Fruit fly (Drosophila melanogaster) whole organism, prepupa: ENCODE measurements around the gene CG3345.

Experiments used
- Blimp-1 ChIP-seq: fragments of 200-800 bp; sonication (Bioruptor generic); optimal IDR thresholded peaks from 3 replicates; lab custom pipeline; 2017; ENCODE audit warnings: missing biosample characterization, missing genetic modification characterization, mild to moderate bottlenecking, moderate library complexity, missing genetic modification reagents
- CG11294 ChIP-seq: fragments of 200-800 bp; sonication (Bioruptor generic); IDR thresholded peaks from 2 replicates; pipeline ENCODE4 v1.3.6; 2022; ENCODE audit warnings: missing biosample characterization, missing genetic modification characterization
- CG11762 ChIP-seq: fragments of 200-800 bp; sonication (Bioruptor generic); optimal IDR thresholded peaks from 3 replicates; lab custom pipeline; 2016; ENCODE audit warnings: missing biosample characterization, missing genetic modification characterization; ENCODE audit not compliant: insufficient read depth
- CG11902 ChIP-seq: fragments of 200-800 bp; sonication (Bioruptor generic); optimal IDR thresholded peaks from 3 replicates; lab custom pipeline; 2016; ENCODE audit warnings: missing biosample characterization, missing genetic modification characterization
- CG15336 ChIP-seq: fragments of 200-800 bp; sonication (Bioruptor generic); IDR thresholded peaks from 2 replicates; pipeline ENCODE4 v1.3.6; 2022; ENCODE audit warnings: missing biosample characterization, missing genetic modification characterization
- CG1621 ChIP-seq: fragments of 200-800 bp; sonication (Bioruptor generic); optimal IDR thresholded peaks from 3 replicates; lab custom pipeline; 2018; ENCODE audit warnings: missing biosample characterization, mild to moderate bottlenecking, missing genetic modification characterization
- CG16779 ChIP-seq: fragments of 200-800 bp; sonication (Bioruptor generic); optimal IDR thresholded peaks from 3 replicates; lab custom pipeline; 2017; ENCODE audit warnings: missing biosample characterization, mild to moderate bottlenecking, missing genetic modification characterization
- CG3032 ChIP-seq: fragments of 200-800 bp; optimal IDR thresholded peaks from 2 replicates; lab custom pipeline; 2019; ENCODE audit warnings: missing biosample characterization, mild to moderate bottlenecking, missing genetic modification characterization, moderate library complexity
- CG32006 ChIP-seq: fragments of 200-800 bp; sonication (Bioruptor generic); optimal IDR thresholded peaks from 3 replicates; lab custom pipeline; 2017; ENCODE audit warnings: missing biosample characterization, mild to moderate bottlenecking, missing genetic modification characterization
- CG34406 ChIP-seq: fragments of 200-800 bp; sonication (Bioruptor generic); optimal IDR thresholded peaks from 3 replicates; lab custom pipeline; 2016; ENCODE audit warnings: missing biosample characterization, missing genetic modification characterization
- CG3919 ChIP-seq: fragments of 200-800 bp; sonication (Bioruptor generic); optimal IDR thresholded peaks from 3 replicates; lab custom pipeline; 2016; ENCODE audit warnings: missing biosample characterization, missing genetic modification characterization
- CG6276 ChIP-seq: fragments of 200-800 bp; sonication (Bioruptor generic); optimal IDR thresholded peaks from 2 replicates; lab custom pipeline; 2017; ENCODE audit warnings: missing biosample characterization, mild to moderate bottlenecking, missing genetic modification characterization
- CG6808 ChIP-seq: fragments of 200-800 bp; sonication (Bioruptor generic); optimal IDR thresholded peaks from 3 replicates; lab custom pipeline; 2017; ENCODE audit warnings: missing biosample characterization, missing genetic modification characterization, mild to moderate bottlenecking, moderate library complexity, missing genetic modification reagents
- CG6854 ChIP-seq: fragments of 200-800 bp; sonication (Bioruptor generic); optimal IDR thresholded peaks from 2 replicates; lab custom pipeline; 2017; ENCODE audit warnings: missing biosample characterization, mild to moderate bottlenecking, missing genetic modification characterization
- CG7368 ChIP-seq: fragments of 200-800 bp; sonication (Bioruptor generic); optimal IDR thresholded peaks from 3 replicates; lab custom pipeline; 2016; ENCODE audit warnings: missing biosample characterization, missing genetic modification characterization
- CG8119 ChIP-seq: fragments of 200-800 bp; sonication (Bioruptor generic); IDR thresholded peaks from 3 replicates; pipeline ENCODE4 v1.3.6; 2022; ENCODE audit warnings: missing biosample characterization, missing genetic modification characterization
- CG8319 ChIP-seq: fragments of 200-800 bp; sonication (Bioruptor generic); optimal IDR thresholded peaks from 3 replicates; lab custom pipeline; 2016; ENCODE audit warnings: missing biosample characterization, missing genetic modification characterization
- CG8632 ChIP-seq: fragments of 200-800 bp; sonication (Bioruptor generic); optimal IDR thresholded peaks from 3 replicates; lab custom pipeline; 2016; ENCODE audit warnings: missing biosample characterization, missing genetic modification characterization
- CG9139 ChIP-seq: fragments of 200-800 bp; sonication (Bioruptor generic); optimal IDR thresholded peaks from 3 replicates; lab custom pipeline; 2017; ENCODE audit warnings: missing biosample characterization, mild to moderate bottlenecking, missing genetic modification characterization
- Eip78C ChIP-seq: fragments of 200-800 bp; sonication (Bioruptor generic); peaks from one replicate; lab custom pipeline; 2016; ENCODE audit warnings: missing biosample characterization, missing genetic modification characterization
- Ets21C ChIP-seq: fragments of 200-800 bp; sonication (Bioruptor generic); optimal IDR thresholded peaks from 3 replicates; lab custom pipeline; 2016; ENCODE audit warnings: missing biosample characterization, missing genetic modification characterization
- Ets96B ChIP-seq: fragments of 200-800 bp; optimal IDR thresholded peaks from 2 replicates; lab custom pipeline; 2019; ENCODE audit warnings: missing biosample characterization, mild to moderate bottlenecking, missing genetic modification characterization, moderate library complexity
- Gug ChIP-seq: fragments of 200-800 bp; sonication (Bioruptor generic); IDR thresholded peaks from 2 replicates; pipeline ENCODE4 v1.3.6; 2022; ENCODE audit warnings: missing biosample characterization, missing genetic modification characterization
- Hr38 ChIP-seq: sonication (Bioruptor generic); optimal IDR thresholded peaks from 2 replicates; lab custom pipeline; 2016; ENCODE audit warnings: missing biosample characterization, missing genetic modification characterization
- Hr39 ChIP-seq: fragments of 200-800 bp; sonication (Bioruptor generic); optimal IDR thresholded peaks from 2 replicates; lab custom pipeline; 2016; ENCODE audit warnings: missing biosample characterization, missing genetic modification characterization
- Lpt ChIP-seq: fragments of 200-800 bp; sonication (Bioruptor generic); optimal IDR thresholded peaks from 3 replicates; lab custom pipeline; 2016; ENCODE audit warnings: missing biosample characterization, missing genetic modification characterization
- Met ChIP-seq: fragments of 200-800 bp; sonication (Bioruptor generic); optimal IDR thresholded peaks from 3 replicates; lab custom pipeline; 2016; ENCODE audit warnings: missing biosample characterization, missing genetic modification characterization
- OdsH ChIP-seq: fragments of 200-800 bp; sonication (Bioruptor generic); optimal IDR thresholded peaks from 3 replicates; lab custom pipeline; 2016; ENCODE audit warnings: missing biosample characterization, missing genetic modification characterization
- Smox ChIP-seq: fragments of 200-800 bp; sonication (Bioruptor generic); optimal IDR thresholded peaks from 3 replicates; lab custom pipeline; 2016; ENCODE audit warnings: missing biosample characterization, missing genetic modification characterization
- Sox102F ChIP-seq: fragments of 200-800 bp; sonication (Bioruptor generic); optimal IDR thresholded peaks from 2 replicates; lab custom pipeline; 2016; ENCODE audit warnings: missing biosample characterization, mild to moderate bottlenecking, missing genetic modification characterization
- Sox14 ChIP-seq: fragments of 200-800 bp; sonication (Bioruptor generic); optimal IDR thresholded peaks from 3 replicates; lab custom pipeline; 2016; ENCODE audit warnings: missing biosample characterization, missing genetic modification characterization
- Sox15 ChIP-seq: fragments of 200-800 bp; sonication (Bioruptor generic); optimal IDR thresholded peaks from 3 replicates; lab custom pipeline; 2016; ENCODE audit warnings: missing biosample characterization, missing genetic modification characterization
- achi ChIP-seq: fragments of 200-800 bp; sonication (Bioruptor generic); optimal IDR thresholded peaks from 3 replicates; lab custom pipeline; 2016; ENCODE audit warnings: missing biosample characterization, missing genetic modification characterization
- cyc ChIP-seq: fragments of 200-800 bp; sonication (Bioruptor generic); optimal IDR thresholded peaks from 3 replicates; lab custom pipeline; 2016; ENCODE audit warnings: missing biosample characterization, missing genetic modification characterization
- dac ChIP-seq: fragments of 200-800 bp; sonication (Bioruptor generic); optimal IDR thresholded peaks from 2 replicates; lab custom pipeline; 2017; ENCODE audit warnings: missing biosample characterization, mild to moderate bottlenecking, missing genetic modification characterization
- dsx ChIP-seq: fragments of 200-800 bp; optimal IDR thresholded peaks from 3 replicates; lab custom pipeline; 2019; ENCODE audit warnings: missing biosample characterization, mild to moderate bottlenecking, missing genetic modification characterization, moderate library complexity; ENCODE audit not compliant: poor library complexity, severe bottlenecking
- eg ChIP-seq: fragments of 200-800 bp; sonication (Bioruptor generic); IDR thresholded peaks from 3 replicates; pipeline ENCODE4 v1.3.6; 2022; ENCODE audit warnings: missing biosample characterization, missing genetic modification characterization
- esn ChIP-seq: fragments of 200-800 bp; sonication (Bioruptor generic); optimal IDR thresholded peaks from 2 replicates; lab custom pipeline; 2016; ENCODE audit warnings: missing biosample characterization, mild to moderate bottlenecking, missing genetic modification characterization, moderate library complexity
- fd59A ChIP-seq: fragments of 200-800 bp; sonication (Bioruptor generic); optimal IDR thresholded peaks from 2 replicates; lab custom pipeline; 2017; ENCODE audit warnings: missing biosample characterization, mild to moderate bottlenecking, missing genetic modification characterization, missing genetic modification reagents
- fd85E ChIP-seq: fragments of 200-800 bp; sonication (Bioruptor generic); optimal IDR thresholded peaks from 3 replicates; lab custom pipeline; 2016; ENCODE audit warnings: missing biosample characterization, missing genetic modification characterization
- fkh ChIP-seq: fragments of 200-800 bp; sonication (Bioruptor generic); optimal IDR thresholded peaks from 3 replicates; lab custom pipeline; 2017; ENCODE audit warnings: missing biosample characterization, mild to moderate bottlenecking, missing genetic modification characterization, moderate library complexity
- net ChIP-seq: fragments of 200-800 bp; sonication (Bioruptor generic); optimal IDR thresholded peaks from 3 replicates; lab custom pipeline; 2016; ENCODE audit warnings: missing biosample characterization, missing genetic modification characterization
- salr ChIP-seq, 2 experiments: fragments of 200-800 bp; sonication (Bioruptor generic); optimal IDR thresholded peaks; 3 replicates each; lab custom pipeline; 2016 to 2018; ENCODE audit warnings: missing biosample characterization in 2 of 2, missing genetic modification characterization in 2 of 2, mild to moderate bottlenecking in 1 of 2
- spab ChIP-seq: fragments of 200-800 bp; sonication (Bioruptor generic); optimal IDR thresholded peaks from 2 replicates; lab custom pipeline; 2017; ENCODE audit warnings: missing biosample characterization, mild to moderate bottlenecking, missing genetic modification characterization, missing genetic modification reagents
- ss ChIP-seq, 2 experiments: fragments of 200-800 bp; sonication (Bioruptor generic); optimal IDR thresholded peaks; 2 replicates in 1 of 2; 3 replicates in 1 of 2; lab custom pipeline; 2017 to 2018; ENCODE audit warnings: mild to moderate bottlenecking in 2 of 2, missing biosample characterization in 2 of 2, missing genetic modification characterization in 2 of 2, moderate library complexity in 1 of 2
- topi ChIP-seq: fragments of 200-800 bp; sonication (Bioruptor generic); optimal IDR thresholded peaks from 3 replicates; lab custom pipeline; 2016; ENCODE audit warnings: missing biosample characterization, missing genetic modification characterization

The CG3345 gene

DNA sequence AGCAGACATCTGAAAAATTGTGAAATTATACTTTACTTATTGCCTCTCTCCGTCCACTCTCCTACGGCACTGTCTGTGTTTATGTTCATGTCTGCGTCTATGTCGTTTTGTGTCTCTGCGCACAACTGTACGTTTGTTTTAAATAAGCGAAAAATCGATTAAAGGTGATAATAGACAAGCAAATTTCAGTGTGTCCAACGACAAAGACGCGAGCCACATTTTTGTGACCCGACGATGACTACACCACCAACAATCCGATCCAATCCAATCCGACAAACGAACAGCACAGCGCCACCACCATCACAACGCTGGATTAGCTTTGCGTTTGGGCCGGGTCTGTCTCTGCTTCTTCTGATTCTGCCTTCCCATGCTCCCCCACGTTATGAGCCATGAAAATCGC, 24.3 kb upstream of the CG3345 start:
- TF ChIP-seq Blimp-1 (GFP tag; lab: Kevin White, UChicago) (no peak), Smox (GFP tag; lab: Kevin White, UChicago) (no peak), CG15336 (GFP tag; lab: Robert Waterston, UW) (no peak), CG32006 (GFP tag; lab: Kevin White, UChicago) (no peak), eg (GFP tag; lab: Robert Waterston, UW) (no peak), Sox15 (GFP tag; lab: Kevin White, UChicago) (no peak), salr (GFP tag; optimal IDR thresholded peaks at IDR 0.05; lab: Kevin White, UChicago) (no peak), Lpt (GFP tag; lab: Kevin White, UChicago) (no peak), CG11902 (GFP tag; lab: Kevin White, UChicago) (no peak), CG11294 (GFP tag; lab: Robert Waterston, UW) (no peak), CG11762 (GFP tag; lab: Kevin White, UChicago) (no peak)

DNA sequence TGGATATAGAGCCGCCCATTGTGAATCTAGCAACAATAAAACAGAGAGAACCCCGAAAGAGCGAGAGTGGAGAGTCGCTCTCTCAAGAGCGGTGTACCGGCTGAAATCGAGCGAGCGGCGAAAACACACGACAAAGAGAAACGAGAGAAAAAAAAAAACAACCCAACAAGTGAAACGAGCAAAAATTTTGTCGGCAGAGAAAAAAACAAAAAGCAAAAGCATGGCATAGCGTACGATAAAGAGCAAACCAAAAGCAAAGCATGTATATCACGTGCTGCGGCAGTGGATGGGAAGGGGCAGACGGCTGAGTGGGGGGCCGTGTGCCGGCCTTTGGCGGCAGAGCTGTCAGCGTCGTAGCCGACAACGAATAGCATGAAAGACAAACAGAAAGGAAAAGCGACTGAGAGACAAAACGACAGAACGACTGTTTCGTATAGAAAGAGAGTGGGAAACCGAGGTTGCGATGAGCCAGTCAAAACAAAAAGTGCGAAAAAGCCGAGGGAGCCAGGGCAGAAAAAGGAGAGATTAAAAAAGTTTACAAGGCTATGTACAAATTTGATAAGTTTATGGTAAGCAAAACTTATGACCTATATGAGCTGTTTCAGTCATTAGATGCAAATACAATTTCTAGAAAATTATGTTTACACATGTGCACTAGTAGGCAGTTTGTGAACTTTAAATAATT, 22.1 kb upstream of the CG3345 start:
- peak; percentile 87 to 93 for TF ChIP-seq ss (GFP tag; optimal IDR thresholded peaks at IDR 0.05; lab: Kevin White, UChicago)
- peak; percentile 20 for TF ChIP-seq Ets96B (tag; lab: Kevin White, UChicago)
- TF ChIP-seq Sox102F (GFP tag; lab: Kevin White, UChicago), result no peak
- no peak for TF ChIP-seq Ets21C (GFP tag; lab: Kevin White, UChicago)
- TF ChIP-seq CG8319 (GFP tag; lab: Kevin White, UChicago), result peak; percentile 8
- peak; percentile 83 for TF ChIP-seq CG15336 (GFP tag; lab: Robert Waterston, UW)
- TF ChIP-seq CG6854 (GFP tag; lab: Kevin White, UChicago), result peak; percentile 81
- TF ChIP-seq CG16779 (tag; lab: Kevin White, UChicago), result peak; percentile 85
- peak; percentile 88 for TF ChIP-seq Eip78C (GFP tag; lab: Kevin White, UChicago)
- TF ChIP-seq net, result peak; percentile 76
- no peak for TF ChIP-seq fd85E (GFP tag; lab: Kevin White, UChicago)
- peak; percentile 89 for TF ChIP-seq CG8119 (GFP tag; lab: Robert Waterston, UW)
- no peak for TF ChIP-seq Gug (GFP tag; lab: Robert Waterston, UW)
- peak; percentile 75 for TF ChIP-seq CG1621
- TF ChIP-seq dac (GFP tag; lab: Kevin White, UChicago), result no peak
- peak; percentile 66; the same call in 1 of the 2 replicates for TF ChIP-seq CG11294 (GFP tag; lab: Robert Waterston, UW)
- TF ChIP-seq fkh (GFP tag; lab: Kevin White, UChicago), result peak; percentile 80
- TF ChIP-seq cyc (GFP tag; lab: Kevin White, UChicago), result no peak
- TF ChIP-seq CG32006 (GFP tag; lab: Kevin White, UChicago), result peak; percentile 37
- TF ChIP-seq CG6808, result peak; percentile 79
- TF ChIP-seq esn (GFP tag; lab: Kevin White, UChicago), result peak; percentile 38
- TF ChIP-seq eg (GFP tag; lab: Robert Waterston, UW), result peak; percentile 92
- TF ChIP-seq CG11902 (GFP tag; lab: Kevin White, UChicago), result no peak
- no peak for TF ChIP-seq topi (GFP tag; lab: Kevin White, UChicago)
- peak; percentile 82 for TF ChIP-seq CG6276 (GFP tag; lab: Kevin White, UChicago)
- peak; percentile 43 for TF ChIP-seq CG34406 (GFP tag; lab: Kevin White, UChicago)
- TF ChIP-seq Sox14 (GFP tag; lab: Kevin White, UChicago), result peak; percentile 43
- peak; percentile 39 for TF ChIP-seq CG11762 (GFP tag; lab: Kevin White, UChicago)
- peak; percentile 56 for TF ChIP-seq CG3919 (GFP tag; lab: Kevin White, UChicago)
- peak; percentile 33 for TF ChIP-seq Hr38
- TF ChIP-seq CG7368 (GFP tag; lab: Kevin White, UChicago), result peak; percentile 36
- no peak for TF ChIP-seq fd59A (GFP tag; lab: Kevin White, UChicago)
- TF ChIP-seq dsx, result peak; percentile 56
- TF ChIP-seq Hr39 (GFP tag; lab: Kevin White, UChicago), result no peak
- TF ChIP-seq OdsH (GFP tag; lab: Kevin White, UChicago), result no peak
- TF ChIP-seq CG3032 (tag; lab: Kevin White, UChicago), result peak; percentile 14
- peak; percentile 60 for TF ChIP-seq spab
- peak; percentile 79 for TF ChIP-seq Lpt (GFP tag; lab: Kevin White, UChicago)
- no peak for TF ChIP-seq Sox15 (GFP tag; lab: Kevin White, UChicago)
- TF ChIP-seq CG9139 (GFP tag; lab: Kevin White, UChicago), result peak; percentile 88
- peak; percentile 20 for TF ChIP-seq CG8632 (GFP tag; lab: Kevin White, UChicago)
- no peak for TF ChIP-seq Met
- TF ChIP-seq achi (GFP tag; lab: Kevin White, UChicago), result peak; percentile 39
- TF ChIP-seq salr (GFP tag; optimal IDR thresholded peaks at IDR 0.05; lab: Kevin White, UChicago), result peak; percentile 41 to 50
